Fruit fly (Drosophila melanogaster): ENCODE data around the gene CG14435.
A peak's percentile ranks its signal among the peaks of the same experiment; 100 is the strongest.

CG14435 gene

dm6 chrX:6855366-6856200 is 11.9 kb upstream of the CG14435 start (continued):
- TF ChIP-seq bbx (GFP tag; IDR thresholded peaks at IDR 0.05; ENCODE audit: partially characterized antibody) (no peak), Lim3 (GFP tag; IDR thresholded peaks at IDR 0.05) (peak; percentile 71), Ets97D (GFP tag; optimal IDR thresholded peaks at IDR 0.05) (peak; percentile 60), Neu2 (GFP tag; optimal IDR thresholded peaks at IDR 0.05; ENCODE audit: borderline replicate concordance) (no peak), dpn (GFP tag; optimal IDR thresholded peaks at IDR 0.05) (peak; percentile 85 to 88), ssp (GFP tag; IDR thresholded peaks at IDR 0.05) (peak; percentile 44; the same call in 1 of the 2 replicates), CG4730 (GFP tag; IDR thresholded peaks at IDR 0.05) (peak; percentile 48; the same call in 1 of the 2 replicates), crp (GFP tag; optimal IDR thresholded peaks at IDR 0.05) (peak in 1 of 2 experiments; percentile 51), Mrtf (GFP tag; IDR thresholded peaks at IDR 0.05) (0 out of 3 replicates have a peak, but pooled peaks have one; percentile 39), CG9797 (GFP tag; optimal IDR thresholded peaks at IDR 0.05) (no peak), Sox100B (GFP tag; optimal IDR thresholded peaks at IDR 0.05) (peak; percentile 90), br (optimal IDR thresholded peaks at IDR 0.05) (no peak), tup (GFP tag; optimal IDR thresholded peaks at IDR 0.05) (no peak), onecut (GFP tag; IDR thresholded peaks at IDR 0.05) (peak; percentile 82), da (GFP tag; optimal IDR thresholded peaks at IDR 0.05) (peak; percentile 61), Atf-2 (GFP tag; optimal IDR thresholded peaks at IDR 0.05) (peak; percentile 84), fd64A (GFP tag; optimal IDR thresholded peaks at IDR 0.05) (peak; percentile 41), CoRest (tag; optimal IDR thresholded peaks at IDR 0.05) (peak; percentile 97), Dp (GFP tag; optimal IDR thresholded peaks at IDR 0.05) (no peak), Sin3A (optimal IDR thresholded peaks at IDR 0.05) (no peak), hbn (GFP tag; IDR thresholded peaks at IDR 0.05; ENCODE audit: partially characterized antibody) (no peak), nerfin-2 (GFP tag; IDR thresholded peaks at IDR 0.05; ENCODE audit: partially characterized antibody) (no peak), CG3065 (GFP tag; optimal IDR thresholded peaks at IDR 0.05) (peak; percentile 64), pfk (GFP tag; optimal IDR thresholded peaks at IDR 0.05) (peak; percentile 43), CG11398 (GFP tag; optimal IDR thresholded peaks at IDR 0.05) (no peak), CG8359 (GFP tag; optimal IDR thresholded peaks at IDR 0.05; ENCODE audit: borderline replicate concordance) (peak; percentile 81), lab (GFP tag; optimal IDR thresholded peaks at IDR 0.05) (peak; percentile 74), CG13287 (GFP tag; IDR thresholded peaks at IDR 0.05; ENCODE audit: partially characterized antibody) (no peak), pb (GFP tag; optimal IDR thresholded peaks at IDR 0.05) (peak; percentile 51), CG8089 (GFP tag; optimal IDR thresholded peaks at IDR 0.05) (peak; percentile 30), CG5953 (GFP tag; IDR thresholded peaks at IDR 0.05) (peak; percentile 50; the same call in 1 of the 2 replicates), slbo (GFP tag; IDR thresholded peaks at IDR 0.05) (peak; percentile 81), sug (tag; optimal IDR thresholded peaks at IDR 0.05) (peak; percentile 80), CG6765 (GFP tag; optimal IDR thresholded peaks at IDR 0.05) (peak; percentile 78), Nf-YB (GFP tag; optimal IDR thresholded peaks at IDR 0.05) (peak; percentile 81), CG11456 (GFP tag; IDR thresholded peaks at IDR 0.05) (0 out of 3 replicates have a peak, but pooled peaks have one; percentile 55), CG3163 (GFP tag; optimal IDR thresholded peaks at IDR 0.05) (peak; percentile 3), CG10565 (GFP tag; optimal IDR thresholded peaks at IDR 0.05) (no peak), CG15601 (tag; optimal IDR thresholded peaks at IDR 0.05) (peak; percentile 92), CG18476 (GFP tag; optimal IDR thresholded peaks at IDR 0.05) (peak; percentile 70), Hsf (GFP tag; optimal IDR thresholded peaks at IDR 0.05) (peak; percentile 88), CG7963 (GFP tag; IDR thresholded peaks at IDR 0.05; ENCODE audit: partially characterized antibody) (no peak), ab (GFP tag; optimal IDR thresholded peaks at IDR 0.05) (peak; percentile 50), hb (GFP tag; IDR thresholded peaks at IDR 0.05; ENCODE audit: partially characterized antibody) (no peak), Hand (GFP tag; optimal IDR thresholded peaks at IDR 0.05) (peak; percentile 74), CG12769 (tag; optimal IDR thresholded peaks at IDR 0.05) (no peak), Jarid2 (GFP tag; optimal IDR thresholded peaks at IDR 0.05) (peak; percentile 40), CG8388 (GFP tag; optimal IDR thresholded peaks at IDR 0.05) (peak; percentile 78)

Measured in whole organism, embryonic.